Worm (Caenorhabditis elegans): ENCODE results near the gene C39B5.10.

DNA sequence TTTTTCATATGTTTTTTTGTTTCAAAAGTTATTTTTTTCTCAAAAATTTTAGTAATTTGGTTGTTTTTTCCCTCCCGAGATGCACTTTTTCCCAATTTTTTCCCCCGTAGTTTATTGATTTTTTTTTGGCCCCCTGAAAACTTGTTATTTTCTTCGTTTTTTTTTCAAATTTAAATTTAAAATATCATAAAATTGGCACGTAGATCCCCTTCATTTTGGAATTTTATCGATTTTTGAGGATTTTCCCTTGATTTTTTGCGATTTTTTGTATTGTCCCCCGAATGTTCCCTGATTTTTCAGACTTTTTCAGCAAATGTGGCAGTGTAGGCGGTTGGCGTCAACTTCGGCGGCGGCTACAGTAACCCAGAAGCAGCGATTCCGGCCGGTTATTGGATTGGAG, 41.7 kb downstream of the C39B5.10 start, which contains the start of gene C39B5.6:
- no peak for TF ChIP-seq elt-1 (tag; optimal IDR thresholded peaks at IDR 0.05)
- TF ChIP-seq egl-27 (tag; optimal IDR thresholded peaks at IDR 0.05), result no peak
- no peak for TF ChIP-seq fkh-10 (GFP tag; optimal IDR thresholded peaks at IDR 0.05)
- no peak for TF ChIP-seq nhr-76 (tag; optimal IDR thresholded peaks at IDR 0.05)
- no peak for TF ChIP-seq nhr-25 (tag; optimal IDR thresholded peaks at IDR 0.05)
- no peak for TF ChIP-seq nhr-12 (tag; optimal IDR thresholded peaks at IDR 0.05)
- TF ChIP-seq eor-1 (tag; optimal IDR thresholded peaks at IDR 0.05), result no peak
- no peak for TF ChIP-seq nhr-11 (tag; optimal IDR thresholded peaks at IDR 0.05)
- no peak for TF ChIP-seq skn-1 (tag; optimal IDR thresholded peaks at IDR 0.05)
- no peak for TF ChIP-seq aly-2 (tag; optimal IDR thresholded peaks at IDR 0.05)

All from whole organism, L3 larva.